Worm (Caenorhabditis elegans) whole organism, L4/young adult: Measurements from ENCODE around the gene sre-56.
"Not testable (repeated sequence)": the region's sequence is repeated elsewhere in the genome, so short reads cannot be mapped to it uniquely, and the experiment has no call there.

Source experiments
- W03F9.2 ChIP-seq: fragments of 150-350 bp; optimal IDR thresholded peaks from 2 replicates; lab custom pipeline; 2014; ENCODE audit warnings: missing biosample characterization, missing genetic modification characterization
- dao-5 ChIP-seq: sonication (generic microtip); optimal IDR thresholded peaks from 2 replicates; lab custom pipeline; 2016; ENCODE audit warnings: missing genotype, missing genetic modification characterization, moderate library complexity, missing compliant biosample characterization
- him-1 ChIP-seq: sonication (generic microtip); optimal IDR thresholded peaks from 2 replicates; lab custom pipeline; 2016; ENCODE audit warnings: missing genotype, missing genetic modification reagents, missing genetic modification characterization, missing compliant biosample characterization

The sre-56 gene

ce11 chrII:12318541-12318940, 5.7 kb upstream of the sre-56 start, which contains the start of gene sre-49:
TSS of gene sre-49 (plus strand) at chrII:12318841.
- TF ChIP-seq dao-5; him-1 (tag; lab: Kevin White, UChicago); W03F9.2: not testable (repeated sequence)

- TF ChIP-seq W03F9.2 (no peak), dao-5 (no peak)
These were observed 954 bp upstream of the sre-56 start, which contains the start of gene sre-53 for ce11 chrII:12323305-12323704. TSS of gene sre-53 (minus strand) at chrII:12323405.

ce11 chrII:12328994-12329393, 4.7 kb downstream of the sre-56 start, which contains the start of gene sre-55:
TSS of gene sre-55 (plus strand) at chrII:12329294.
- TF ChIP-seq dao-5: no peak
- no peak for TF ChIP-seq him-1 (tag; lab: Kevin White, UChicago)
- TF ChIP-seq W03F9.2: no peak

DNA sequence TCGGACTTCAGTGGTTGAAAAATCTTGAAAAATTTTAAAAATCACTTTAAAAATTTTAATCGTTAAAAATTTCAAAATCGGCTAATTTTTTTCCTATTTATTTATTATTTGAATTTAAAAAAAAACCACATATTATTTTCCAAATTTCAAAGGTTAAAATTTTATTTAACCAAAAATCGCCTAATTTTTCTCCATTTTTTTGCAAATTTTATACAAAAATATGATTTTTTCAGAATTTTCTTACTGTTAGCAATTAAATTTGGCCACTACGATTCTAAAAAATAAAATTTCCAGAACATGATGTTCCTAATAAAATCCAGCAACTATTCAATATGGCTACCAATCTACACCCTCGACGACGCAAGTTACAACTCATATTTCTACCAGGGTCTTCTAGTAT, 8.4 kb downstream of the sre-56 start, which contains the start of gene sre-54:
Gene sre-54 (plus strand): TSS at position 301 of the 400 bp plus-strand sequence.
- no peak for TF ChIP-seq dao-5
- TF ChIP-seq him-1 (tag; lab: Kevin White, UChicago): no peak
- no peak for TF ChIP-seq W03F9.2

ce11 chrII:12335430-12335829, 11.2 kb downstream of the sre-56 start, which contains the start of gene sre-52:
TSS of gene sre-52 (plus strand) at chrII:12335730.
- no peak for TF ChIP-seq him-1 (tag; lab: Kevin White, UChicago)
- no peak for TF ChIP-seq W03F9.2
- TF ChIP-seq dao-5: no peak

DNA sequence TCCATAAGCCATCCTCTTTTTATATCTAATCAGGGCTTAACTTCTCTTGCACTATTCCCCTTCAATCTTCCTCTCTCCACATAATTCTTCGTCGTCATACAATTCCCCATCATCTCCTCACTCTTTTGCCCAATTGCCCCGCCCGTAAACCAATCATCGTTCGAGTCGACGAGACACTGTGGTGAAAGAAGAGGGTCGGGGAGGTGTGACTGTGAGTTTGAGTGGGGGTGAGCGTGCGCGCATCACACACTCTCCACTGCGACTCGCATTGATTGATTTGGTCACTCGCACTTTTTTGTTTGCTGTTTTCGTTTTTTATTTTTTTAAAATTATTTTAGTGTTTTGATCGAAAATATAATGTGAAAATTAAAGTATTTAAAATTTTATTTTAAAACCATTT, 14.9 kb downstream of the sre-56 start:
- TF ChIP-seq dao-5 (no peak), W03F9.2 (peak; percentile 44)

- no peak for TF ChIP-seq W03F9.2
- no peak for TF ChIP-seq dao-5
These were observed 15.4 kb downstream of the sre-56 start, which contains the start of gene sop-2 for ce11 chrII:12339644-12340043. TSS of gene sop-2 (plus strand) at chrII:12339944.

DNA sequence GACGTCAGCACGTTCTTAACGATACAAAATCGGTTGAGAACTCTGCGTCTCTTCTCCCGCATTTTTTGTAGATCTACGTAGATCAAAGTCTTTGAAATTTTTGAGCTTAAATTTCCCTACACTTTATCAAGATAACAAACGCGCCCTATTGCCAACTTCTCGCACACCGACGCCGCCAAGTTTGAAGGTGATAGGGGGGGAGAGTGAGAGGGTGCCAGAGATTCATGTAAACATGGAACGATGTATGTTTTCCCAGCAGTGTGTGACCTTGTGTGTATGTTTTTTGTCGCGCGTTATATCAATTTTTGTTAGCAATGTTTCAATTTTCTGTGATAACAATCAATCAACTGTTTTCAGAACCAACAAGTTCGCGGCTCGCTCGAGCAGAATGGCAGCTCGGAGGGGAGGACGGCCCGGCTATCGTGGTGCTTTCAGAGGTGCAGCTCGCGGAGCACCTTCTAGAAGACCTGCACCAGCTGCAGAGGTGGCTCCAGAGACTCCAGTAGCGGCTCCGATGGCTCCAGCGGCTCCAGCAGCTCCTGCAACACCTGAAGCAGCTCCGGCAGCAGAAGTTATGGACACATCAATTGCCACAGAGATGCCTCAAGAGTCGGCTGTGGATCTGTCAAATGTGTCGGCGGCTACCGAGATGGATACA, 17.4 kb downstream of the sre-56 start:
- no peak for TF ChIP-seq dao-5
- no peak for TF ChIP-seq him-1 (tag; lab: Kevin White, UChicago)
- no peak for TF ChIP-seq W03F9.2

ce11 chrII:12342928-12343327, 18.7 kb downstream of the sre-56 start:
- TF ChIP-seq dao-5 (no peak), W03F9.2 (no peak), him-1 (tag; lab: Kevin White, UChicago) (no peak)

DNA sequence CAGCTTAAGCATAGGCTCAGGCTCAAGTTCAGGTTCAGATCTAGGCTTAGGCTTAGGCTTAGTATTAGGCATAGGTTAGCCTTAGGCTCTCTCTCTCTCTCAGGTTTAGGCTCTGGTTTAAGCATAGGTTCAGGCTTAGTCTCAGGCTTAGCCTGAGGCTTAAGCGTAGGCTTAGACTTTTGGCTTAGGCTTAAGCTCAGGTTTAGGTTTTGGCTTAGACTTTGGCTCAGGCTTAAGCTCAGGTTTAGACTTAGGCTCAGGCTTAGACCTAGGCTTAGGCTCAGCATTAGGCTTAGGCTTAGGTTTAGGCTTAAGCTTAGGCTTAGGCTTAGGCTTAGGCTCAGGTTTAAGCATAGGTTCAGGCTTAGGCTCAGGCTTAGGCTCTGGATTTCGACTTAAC, 19.5 kb downstream of the sre-56 start:
- no peak for TF ChIP-seq him-1 (tag; lab: Kevin White, UChicago)
- TF ChIP-seq dao-5: no peak
- no peak for TF ChIP-seq W03F9.2

ce11 chrII:12344787-12345186, 20.5 kb downstream of the sre-56 start, which contains the start of gene C44C11.6:
TSS of gene C44C11.6 (plus strand) at chrII:12344809.
- no peak for TF ChIP-seq W03F9.2
- no peak for TF ChIP-seq him-1 (tag; lab: Kevin White, UChicago)
- no peak for TF ChIP-seq dao-5

- TF ChIP-seq him-1 (tag; lab: Kevin White, UChicago): no peak
- no peak for TF ChIP-seq W03F9.2
- TF ChIP-seq dao-5: no peak
These were observed 22.2 kb downstream of the sre-56 start for ce11 chrII:12346289-12346989.

DNA sequence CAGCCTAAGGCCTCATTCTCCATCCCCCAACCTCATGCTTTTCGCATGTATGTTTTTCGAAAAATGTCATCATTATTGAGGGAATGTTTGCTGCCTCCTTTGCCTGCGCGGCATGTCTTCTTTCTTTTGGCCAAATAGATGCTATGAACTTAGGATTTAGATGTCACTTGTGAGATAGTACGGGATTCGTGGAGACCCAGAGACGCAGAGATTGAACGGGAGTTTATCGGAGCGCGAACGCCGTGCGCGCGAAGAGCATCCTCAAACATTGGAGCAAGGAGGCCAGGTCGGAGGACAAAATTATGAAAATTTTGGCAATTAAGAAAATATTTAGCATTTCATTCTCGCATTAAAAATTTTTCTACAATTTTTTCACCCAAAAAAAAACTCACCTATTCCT, 24.7 kb downstream of the sre-56 start:
- no peak for TF ChIP-seq him-1 (tag; lab: Kevin White, UChicago)
- no peak for TF ChIP-seq W03F9.2
- no peak for TF ChIP-seq dao-5

ce11 chrII:12349866-12350265, 25.6 kb downstream of the sre-56 start:
- no peak for TF ChIP-seq him-1 (tag; lab: Kevin White, UChicago)
- no peak for TF ChIP-seq W03F9.2
- TF ChIP-seq dao-5: no peak

DNA sequence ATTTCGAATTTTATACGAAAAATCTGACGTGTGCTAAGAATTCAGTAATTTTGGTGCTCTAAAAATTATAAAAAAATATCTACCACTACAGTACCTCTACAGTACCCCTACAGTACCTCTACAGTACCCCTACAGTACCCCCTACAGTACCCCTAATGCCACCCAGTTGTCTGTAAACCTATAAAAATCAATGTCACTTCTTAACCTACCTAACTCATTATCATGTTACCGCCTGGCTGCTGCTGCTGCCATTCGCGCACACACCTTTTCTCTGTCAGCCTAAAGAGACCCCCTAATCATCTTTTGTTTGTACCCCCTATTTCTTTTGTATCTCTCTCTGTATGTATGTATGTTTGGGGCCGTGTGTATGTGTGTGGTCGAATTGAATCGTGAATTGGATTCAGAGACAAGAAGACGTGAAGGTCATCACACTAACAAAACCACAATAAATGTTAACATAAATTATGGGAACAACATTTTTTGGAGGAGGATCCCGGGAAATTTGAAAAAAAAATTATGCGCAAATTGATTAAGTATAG, 26.5 kb downstream of the sre-56 start:
- TF ChIP-seq him-1 (tag; lab: Kevin White, UChicago): no peak
- no peak for TF ChIP-seq dao-5
- TF ChIP-seq W03F9.2: no peak
